Fruit fly (Drosophila melanogaster) whole organism: Measurements from ENCODE around the gene Boh2.

Experiments
- CG8478 ChIP-seq: fragments of >200 bp; optimal IDR thresholded peaks from 2 replicates; lab custom pipeline; 2018; ENCODE audit warnings: inconsistent platforms
- Dll ChIP-seq: fragments of >200 bp; optimal IDR thresholded peaks from 2 replicates; lab custom pipeline; 2017
- pan ChIP-seq: fragments of >200 bp; optimal IDR thresholded peaks from 2 replicates; lab custom pipeline; 2017
- psq ChIP-seq: fragments of >200 bp; optimal IDR thresholded peaks from 2 replicates; lab custom pipeline; 2017
- usp ChIP-seq: fragments of >200 bp; optimal IDR thresholded peaks from 2 replicates; lab custom pipeline; 2017; ENCODE audit warnings: missing biosample characterization, missing genetic modification characterization, mixed read lengths

- no peak for TF ChIP-seq pan (lab: Kevin White, UChicago)
- TF ChIP-seq psq, result no peak
- TF ChIP-seq usp (GFP tag; lab: Kevin White, UChicago), result no peak
- no peak for TF ChIP-seq Dll (lab: Kevin White, UChicago)
- no peak for TF ChIP-seq CG8478 (lab: Kevin White, UChicago)
Observed at dm6 chr2L:11196219-11196618, 17.4 kb downstream of the Boh2 start.
